Worm (Caenorhabditis elegans) whole organism, L3 larva: ENCODE data around the gene pals-34.
A peak's percentile ranks its signal among the peaks of the same experiment; 100 is the strongest.

ENCODE experiments used
- ama-1 ChIP-seq: fragments of 150-350 bp; optimal IDR thresholded peaks from 2 replicates; lab custom pipeline; 2018
- ceh-16 ChIP-seq: sonication (generic microtip); optimal IDR thresholded peaks from 2 replicates; lab custom pipeline; 2017; ENCODE audit warnings: missing biosample characterization, missing genetic modification characterization
- ceh-28 ChIP-seq: fragments of 150-350 bp; optimal IDR thresholded peaks from 2 replicates; lab custom pipeline; 2014; ENCODE audit warnings: missing biosample characterization, missing genetic modification reagents, missing genetic modification characterization
- ceh-82 ChIP-seq: fragments of 150-350 bp; optimal IDR thresholded peaks from 2 replicates; lab custom pipeline; 2014; ENCODE audit warnings: missing biosample characterization, missing genetic modification characterization
- ceh-9 ChIP-seq: sonication (generic microtip); optimal IDR thresholded peaks from 2 replicates; lab custom pipeline; 2018; ENCODE audit warnings: missing biosample characterization, missing genetic modification characterization
- egl-27 ChIP-seq: sonication (generic microtip); optimal IDR thresholded peaks from 4 replicates; lab custom pipeline; 2017; ENCODE audit warnings: missing biosample characterization, missing genetic modification reagents, missing genetic modification characterization
- egl-5 ChIP-seq: fragments of 150-350 bp; optimal IDR thresholded peaks from 2 replicates; lab custom pipeline; 2017; ENCODE audit warnings: missing biosample characterization, missing genetic modification reagents, missing genetic modification characterization, inconsistent platforms
- elt-1 ChIP-seq: fragments of 150-350 bp; optimal IDR thresholded peaks from 2 replicates; lab custom pipeline; 2014; ENCODE audit warnings: missing biosample characterization, missing genetic modification characterization
- elt-2 ChIP-seq: sonication (generic microtip); optimal IDR thresholded peaks from 2 replicates; lab custom pipeline; 2016; ENCODE audit warnings: missing genetic modification reagents, mild to moderate bottlenecking, missing genetic modification characterization, missing compliant biosample characterization
- elt-3 ChIP-seq, 3 experiments: fragments of 150-350 bp in 1 of 3; sonication (generic microtip) in 2 of 3; optimal IDR thresholded peaks; 2 replicates in 2 of 3; 4 replicates in 1 of 3; lab custom pipeline; 2014 to 2017; ENCODE audit warnings: missing biosample characterization in 3 of 3, missing genetic modification characterization in 3 of 3
- eor-1 ChIP-seq, 2 experiments: fragments of 150-350 bp; optimal IDR thresholded peaks; 2 replicates each; lab custom pipeline; 2014 to 2018; ENCODE audit warnings: missing biosample characterization in 2 of 2, missing genetic modification characterization in 2 of 2
- fkh-2 ChIP-seq: fragments of 150-350 bp; optimal IDR thresholded peaks from 2 replicates; lab custom pipeline; 2014; ENCODE audit warnings: missing biosample characterization, missing genetic modification reagents, missing genetic modification characterization
- hmg-11 ChIP-seq: sonication (generic microtip); optimal IDR thresholded peaks from 2 replicates; lab custom pipeline; 2016; ENCODE audit warnings: missing genetic modification characterization, missing compliant biosample characterization
- jun-1 ChIP-seq: fragments of 150-350 bp; optimal IDR thresholded peaks from 2 replicates; lab custom pipeline; 2014; ENCODE audit warnings: missing biosample characterization, missing genetic modification reagents, missing genetic modification characterization
- lsy-12 ChIP-seq: sonication (generic microtip); optimal IDR thresholded peaks from 2 replicates; lab custom pipeline; 2016; ENCODE audit warnings: mild to moderate bottlenecking, missing genetic modification characterization, missing compliant biosample characterization
- mdl-1 ChIP-seq: fragments of 150-350 bp; optimal IDR thresholded peaks from 2 replicates; lab custom pipeline; 2014; ENCODE audit warnings: missing biosample characterization, missing genetic modification characterization
- mml-1 ChIP-seq: fragments of 150-350 bp; sonication (generic microtip); optimal IDR thresholded peaks from 3 replicates; lab custom pipeline; 2014; ENCODE audit warnings: missing biosample characterization, missing genetic modification characterization
- nfya-1 ChIP-seq: sonication (generic microtip); optimal IDR thresholded peaks from 2 replicates; lab custom pipeline; 2017; ENCODE audit warnings: missing genetic modification characterization, mild to moderate bottlenecking, missing compliant biosample characterization, antibody characterized with exemption, moderate library complexity; ENCODE audit not compliant: insufficient read depth
- nhr-11 ChIP-seq: fragments of 150-350 bp; optimal IDR thresholded peaks from 2 replicates; lab custom pipeline; 2014; ENCODE audit warnings: missing biosample characterization, missing genetic modification characterization
- nhr-12 ChIP-seq: fragments of 150-350 bp; optimal IDR thresholded peaks from 2 replicates; lab custom pipeline; 2014; ENCODE audit warnings: missing biosample characterization, missing genetic modification characterization
- nhr-23 ChIP-seq: fragments of 150-350 bp; optimal IDR thresholded peaks from 2 replicates; lab custom pipeline; 2014; ENCODE audit warnings: missing biosample characterization, missing genetic modification reagents, missing genetic modification characterization
- nhr-237 ChIP-seq: fragments of 150-350 bp; optimal IDR thresholded peaks from 2 replicates; lab custom pipeline; 2014; ENCODE audit warnings: missing biosample characterization, missing genetic modification characterization
- nhr-25 ChIP-seq: sonication (generic microtip); optimal IDR thresholded peaks from 2 replicates; lab custom pipeline; 2017; ENCODE audit warnings: missing biosample characterization, missing genetic modification characterization
- nhr-43 ChIP-seq: sonication (generic microtip); optimal IDR thresholded peaks from 2 replicates; lab custom pipeline; 2016; ENCODE audit warnings: mild to moderate bottlenecking, missing genetic modification characterization, missing compliant biosample characterization; ENCODE audit not compliant: poor library complexity, severe bottlenecking
- nhr-67 ChIP-seq: fragments of 150-350 bp; optimal IDR thresholded peaks from 2 replicates; lab custom pipeline; 2014; ENCODE audit warnings: missing biosample characterization, missing genetic modification characterization
- nhr-76 ChIP-seq: fragments of 150-350 bp; sonication (generic microtip); optimal IDR thresholded peaks from 5 replicates; lab custom pipeline; 2014; ENCODE audit warnings: missing biosample characterization, missing genetic modification characterization
- pha-4 ChIP-seq: fragments of 150-350 bp; optimal IDR thresholded peaks from 2 replicates; lab custom pipeline; 2014; ENCODE audit warnings: missing biosample characterization, missing genetic modification reagents, missing genetic modification characterization
- pqm-1 ChIP-seq: fragments of 150-350 bp; optimal IDR thresholded peaks from 2 replicates; lab custom pipeline; 2017; ENCODE audit warnings: missing biosample characterization, missing genetic modification characterization, inconsistent platforms
- snpc-4 ChIP-seq: fragments of 150-350 bp; optimal IDR thresholded peaks from 2 replicates; lab custom pipeline; 2014; ENCODE audit warnings: missing biosample characterization, missing genetic modification characterization
- tbx-2 ChIP-seq: sonication (generic microtip); optimal IDR thresholded peaks from 2 replicates; lab custom pipeline; 2016; ENCODE audit warnings: mild to moderate bottlenecking, missing genetic modification characterization, missing compliant biosample characterization
- unc-39 ChIP-seq: sonication (generic microtip); optimal IDR thresholded peaks from 4 replicates; lab custom pipeline; 2017; ENCODE audit warnings: missing biosample characterization, missing genetic modification characterization
- unc-62 ChIP-seq: fragments of 150-350 bp; sonication (generic microtip); optimal IDR thresholded peaks from 4 replicates; lab custom pipeline; 2014; ENCODE audit warnings: missing biosample characterization, missing genetic modification reagents, missing genetic modification characterization
- zag-1 ChIP-seq: fragments of 150-350 bp; optimal IDR thresholded peaks from 2 replicates; lab custom pipeline; 2014; ENCODE audit warnings: missing biosample characterization, missing genetic modification characterization
- ztf-4 ChIP-seq: fragments of 150-350 bp; optimal IDR thresholded peaks from 2 replicates; lab custom pipeline; 2014; ENCODE audit warnings: missing biosample characterization, missing genetic modification characterization

The pals-34 gene

DNA sequence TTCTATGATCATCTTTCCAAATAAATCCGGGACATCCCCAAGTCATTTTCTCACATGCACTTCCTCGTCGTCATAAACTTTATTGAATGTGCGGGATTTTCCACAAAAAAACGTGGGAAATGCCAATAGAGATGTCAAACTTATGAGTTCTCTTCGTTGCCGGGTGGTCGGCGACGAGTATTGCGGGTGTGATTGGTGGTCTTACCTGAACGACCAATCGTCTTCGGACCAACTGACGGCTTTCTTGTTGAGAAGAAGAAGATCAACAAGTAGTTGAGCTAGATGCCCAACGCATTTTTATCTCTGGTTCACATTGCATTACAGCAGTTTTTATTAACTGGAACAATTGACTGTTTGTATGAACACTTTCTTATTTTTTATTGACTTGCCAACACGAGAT lies 38.9 kb upstream of the pals-34 start:
- TF ChIP-seq eor-1 (tag; optimal IDR thresholded peaks at IDR 0.05; lab: Kevin White, UChicago) (no peak), elt-1 (no peak), nfya-1 (tag; lab: Kevin White, UChicago) (peak; percentile 62), lsy-12 (tag; lab: Kevin White, UChicago) (no peak), nhr-76 (tag; lab: Kevin White, UChicago) (no peak)

DNA sequence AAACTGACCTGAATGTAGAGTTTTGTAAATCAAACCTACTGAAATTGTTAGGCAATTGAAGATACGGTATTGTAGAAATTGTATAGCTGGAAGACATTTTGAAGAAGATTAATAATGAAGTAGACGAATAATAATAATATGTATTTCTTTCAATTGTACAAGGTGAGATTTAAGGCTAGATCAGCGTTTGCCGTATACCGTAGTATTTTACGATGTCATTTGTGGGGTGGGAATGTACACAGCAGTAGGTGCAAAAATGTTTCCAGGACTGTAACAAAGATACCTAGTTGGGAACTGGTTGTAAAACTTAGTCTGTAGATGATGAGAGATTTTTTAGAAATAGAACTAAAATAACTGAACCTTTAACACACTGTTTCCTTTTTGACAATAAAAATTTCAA lies 38.3 kb upstream of the pals-34 start, which contains the start of gene ceh-76:
Gene ceh-76, minus strand, starts transcription at position 101 of the 400 bp plus-strand sequence.
- no peak for TF ChIP-seq unc-39
- TF ChIP-seq nfya-1 (tag; lab: Kevin White, UChicago) = no peak
- TF ChIP-seq nhr-11 = no peak
- TF ChIP-seq egl-5 = no peak
- no peak for TF ChIP-seq eor-1 (tag; optimal IDR thresholded peaks at IDR 0.05; lab: Kevin White, UChicago)
- TF ChIP-seq snpc-4 (tag; lab: Kevin White, UChicago) = no peak
- no peak for TF ChIP-seq elt-3 (tag; optimal IDR thresholded peaks at IDR 0.05; lab: Kevin White, UChicago)
- no peak for TF ChIP-seq lsy-12 (tag; lab: Kevin White, UChicago)
- no peak for TF ChIP-seq ztf-4 (tag; lab: Kevin White, UChicago)
- TF ChIP-seq tbx-2 (tag; lab: Kevin White, UChicago) = no peak
- TF ChIP-seq ama-1 = no peak
- TF ChIP-seq, all 47 proteins: peak for 0

DNA sequence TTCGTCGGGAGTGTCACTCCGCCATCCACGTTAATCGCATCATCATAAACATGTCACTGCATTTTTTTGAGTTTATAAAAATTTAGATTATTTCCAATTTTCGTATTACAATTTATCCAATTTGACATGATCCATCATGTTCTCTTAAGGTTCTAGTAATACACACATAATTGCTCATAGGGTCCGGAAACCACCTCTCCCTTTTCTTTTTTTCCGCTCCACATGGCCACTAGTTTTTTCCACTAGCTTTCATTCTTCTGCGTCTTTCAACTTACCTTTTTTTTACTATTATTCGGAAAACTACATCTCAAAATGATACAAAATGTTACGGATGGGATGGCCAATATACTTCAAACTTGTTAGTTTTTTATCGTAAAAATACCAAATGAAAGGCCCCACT lies 29.6 kb upstream of the pals-34 start, which contains the start of gene Y97E10AL.1:
Gene Y97E10AL.1, plus strand, starts transcription at position 301 of the 400 bp plus-strand sequence.
- TF ChIP-seq ceh-82 (no peak), lsy-12 (tag; lab: Kevin White, UChicago) (no peak), mdl-1 (tag; lab: Kevin White, UChicago) (no peak)
- TF ChIP-seq, all 47 proteins: peak for 0

DNA sequence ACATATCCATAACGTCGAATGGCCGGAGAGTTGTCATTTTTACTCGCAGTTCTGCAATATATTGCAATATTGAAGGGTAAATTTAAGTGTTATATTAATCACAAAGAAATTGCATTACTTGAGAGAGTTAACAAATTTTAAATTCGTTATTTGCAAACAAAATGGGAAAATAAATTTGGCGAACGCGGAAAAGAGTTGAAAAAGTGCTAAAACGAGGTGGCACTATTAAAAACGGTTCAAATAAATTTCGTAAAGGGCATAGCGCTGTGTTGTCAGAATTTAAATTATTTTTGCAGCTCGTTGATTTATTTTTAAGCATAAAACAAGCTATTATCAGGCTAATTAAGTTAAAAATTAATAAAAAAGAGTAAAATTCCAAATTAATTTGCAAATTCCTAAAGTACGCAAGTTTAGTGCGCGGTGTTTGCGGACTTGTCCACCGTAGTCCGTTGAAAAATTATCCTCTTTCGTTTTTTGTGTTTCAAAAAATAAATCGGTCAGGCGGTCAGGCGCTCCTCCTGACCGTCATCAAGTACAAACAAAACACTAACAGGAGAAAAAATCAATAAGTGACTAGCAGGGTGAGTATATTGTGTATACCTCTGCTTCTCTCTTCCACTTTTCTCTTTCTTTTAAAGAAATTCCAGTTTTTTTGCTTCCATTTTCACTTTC lies 27.2 kb upstream of the pals-34 start, which contains the start of the genes natb-1 and abhd-12:
Gene natb-1, minus strand, starts transcription at position 51 of the 672 bp plus-strand sequence.
Gene abhd-12, plus strand, starts transcription at position 499 of the 672 bp plus-strand sequence.
- TF ChIP-seq pha-4 (tag; lab: Kevin White, UChicago) (peak; percentile 87), ceh-82 (no peak), tbx-2 (tag; lab: Kevin White, UChicago) (no peak), unc-62 (GFP tag; lab: Kevin White, UChicago) (no peak), egl-5 (peak; percentile 42), hmg-11 (tag; lab: Kevin White, UChicago) (peak; percentile 56), ceh-28 (tag; lab: Kevin White, UChicago) (peak; percentile 58), nfya-1 (tag; lab: Kevin White, UChicago) (peak; percentile 67), elt-2 (peak; percentile 20), nhr-11 (no peak), snpc-4 (tag; lab: Kevin White, UChicago) (peak; percentile 66), nhr-23 (tag; lab: Kevin White, UChicago) (peak; percentile 41), nhr-237 (tag; lab: Kevin White, UChicago) (no peak), nhr-25 (tag; lab: Kevin White, UChicago) (peak; percentile 29), pqm-1 (peak; percentile 21)

DNA sequence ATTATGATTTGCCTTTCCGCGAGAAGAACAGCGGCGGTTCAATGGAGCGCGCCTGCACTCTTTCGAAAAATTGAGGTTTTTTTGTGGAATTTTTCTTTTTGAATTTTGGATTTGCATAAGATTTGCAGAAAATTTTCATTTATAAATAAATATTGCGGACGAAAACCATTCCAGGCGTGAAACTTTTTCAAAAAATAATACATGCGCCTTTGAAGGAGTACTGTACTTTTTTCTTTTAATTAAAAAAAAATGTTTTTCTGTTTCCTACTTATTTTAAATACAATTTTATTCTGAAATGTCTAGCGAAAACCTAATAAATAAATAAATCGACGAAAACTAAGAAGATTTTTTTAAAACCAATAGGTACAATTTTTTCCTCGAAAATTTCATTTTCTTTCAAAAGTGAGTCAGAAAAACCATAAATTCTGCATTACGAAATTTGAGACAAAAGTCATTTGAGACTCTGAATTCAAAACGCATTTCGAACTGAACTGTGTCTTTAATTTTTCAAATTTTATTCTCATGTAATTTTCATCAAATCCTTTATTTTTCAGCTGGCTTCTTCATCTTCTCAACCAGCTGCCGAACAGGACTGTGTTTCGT lies 24.8 kb upstream of the pals-34 start, which contains the start of gene F26D11.1:
Gene F26D11.1, plus strand, starts transcription at position 553 of the 603 bp plus-strand sequence.
- TF ChIP-seq nhr-12 (tag; lab: Kevin White, UChicago) (no peak), hmg-11 (tag; lab: Kevin White, UChicago) (no peak), nhr-25 (tag; lab: Kevin White, UChicago) (no peak), zag-1 (tag; lab: Kevin White, UChicago) (no peak), nhr-43 (tag; lab: Kevin White, UChicago) (no peak), nhr-67 (tag; lab: Kevin White, UChicago) (no peak), unc-62 (GFP tag; lab: Kevin White, UChicago) (no peak), mml-1 (tag; lab: Kevin White, UChicago) (no peak), egl-27 (tag; lab: Kevin White, UChicago) (no peak), jun-1 (tag; lab: Kevin White, UChicago) (no peak), fkh-2 (no peak), ceh-16 (tag; lab: Kevin White, UChicago) (no peak), nhr-23 (tag; lab: Kevin White, UChicago) (no peak), ztf-4 (tag; lab: Kevin White, UChicago) (no peak), pqm-1 (no peak), ceh-9 (tag; lab: Kevin White, UChicago) (no peak), elt-1 (no peak)
